Fruit fly (Drosophila melanogaster) whole organism, adult: Measurements from ENCODE around the gene upSET.

Source experiments
- CG11617 ChIP-seq: fragments of 200-800 bp; sonication (Bioruptor generic); optimal IDR thresholded peaks from 2 replicates; lab custom pipeline; 2017; ENCODE audit warnings: mild to moderate bottlenecking, missing biosample characterization, missing genetic modification reagents, missing genetic modification characterization
- CG12768 ChIP-seq: fragments of 200-800 bp; sonication (Bioruptor generic); optimal IDR thresholded peaks from 2 replicates; lab custom pipeline; 2017; ENCODE audit warnings: missing biosample characterization, missing genetic modification characterization, mild to moderate bottlenecking, moderate library complexity, missing genetic modification reagents
- CG14711 ChIP-seq: fragments of 200-800 bp; sonication (Bioruptor generic); optimal IDR thresholded peaks from 2 replicates; lab custom pipeline; 2018; ENCODE audit warnings: missing biosample characterization, mild to moderate bottlenecking, missing genetic modification characterization, moderate library complexity
- CG33017 ChIP-seq: fragments of 200-800 bp; sonication (Bioruptor generic); optimal IDR thresholded peaks from 2 replicates; lab custom pipeline; 2018; ENCODE audit warnings: missing biosample characterization, mild to moderate bottlenecking, missing genetic modification characterization, moderate library complexity
- CG7045 ChIP-seq: fragments of 200-800 bp; sonication (Bioruptor generic); optimal IDR thresholded peaks from 2 replicates; lab custom pipeline; 2017; ENCODE audit warnings: missing biosample characterization, mild to moderate bottlenecking, missing genetic modification characterization
- CG7101 ChIP-seq: fragments of 200-800 bp; sonication (Bioruptor generic); optimal IDR thresholded peaks from 2 replicates; lab custom pipeline; 2018; ENCODE audit warnings: missing biosample characterization, mild to moderate bottlenecking, missing genetic modification characterization, moderate library complexity
- Clk ChIP-seq: fragments of 200-800 bp; sonication (Bioruptor generic); optimal IDR thresholded peaks from 2 replicates; lab custom pipeline; 2017; ENCODE audit warnings: missing biosample characterization, missing genetic modification characterization
- Crg-1 ChIP-seq: fragments of 200-800 bp; sonication (Bioruptor generic); optimal IDR thresholded peaks from 2 replicates; lab custom pipeline; 2016; ENCODE audit warnings: missing biosample characterization, missing genetic modification characterization
- Hr96 ChIP-seq: fragments of 200-800 bp; sonication (Bioruptor generic); optimal IDR thresholded peaks from 2 replicates; lab custom pipeline; 2016; ENCODE audit warnings: missing biosample characterization, missing genetic modification characterization
- Mnt ChIP-seq: fragments of 200-800 bp; sonication (Bioruptor generic); optimal IDR thresholded peaks from 2 replicates; lab custom pipeline; 2016; ENCODE audit warnings: missing biosample characterization, mild to moderate bottlenecking, missing genetic modification characterization
- kay ChIP-seq: fragments of 200-800 bp; sonication (Bioruptor generic); peaks from one replicate; lab custom pipeline; 2016; ENCODE audit warnings: missing biosample characterization, missing genetic modification characterization, borderline replicate concordance
- pad ChIP-seq: fragments of 200-800 bp; sonication (Bioruptor generic); optimal IDR thresholded peaks from 3 replicates; lab custom pipeline; 2017; ENCODE audit warnings: missing biosample characterization, missing genetic modification characterization, mild to moderate bottlenecking, moderate library complexity, missing genetic modification reagents
- tj ChIP-seq: fragments of 200-800 bp; sonication (Bioruptor generic); optimal IDR thresholded peaks from 3 replicates; lab custom pipeline; 2017; ENCODE audit warnings: missing biosample characterization, mild to moderate bottlenecking, missing genetic modification characterization, moderate library complexity
- toe ChIP-seq: fragments of 200-800 bp; sonication (Bioruptor generic); optimal IDR thresholded peaks from 2 replicates; lab custom pipeline; 2016; ENCODE audit warnings: missing biosample characterization, missing genetic modification characterization

DNA sequence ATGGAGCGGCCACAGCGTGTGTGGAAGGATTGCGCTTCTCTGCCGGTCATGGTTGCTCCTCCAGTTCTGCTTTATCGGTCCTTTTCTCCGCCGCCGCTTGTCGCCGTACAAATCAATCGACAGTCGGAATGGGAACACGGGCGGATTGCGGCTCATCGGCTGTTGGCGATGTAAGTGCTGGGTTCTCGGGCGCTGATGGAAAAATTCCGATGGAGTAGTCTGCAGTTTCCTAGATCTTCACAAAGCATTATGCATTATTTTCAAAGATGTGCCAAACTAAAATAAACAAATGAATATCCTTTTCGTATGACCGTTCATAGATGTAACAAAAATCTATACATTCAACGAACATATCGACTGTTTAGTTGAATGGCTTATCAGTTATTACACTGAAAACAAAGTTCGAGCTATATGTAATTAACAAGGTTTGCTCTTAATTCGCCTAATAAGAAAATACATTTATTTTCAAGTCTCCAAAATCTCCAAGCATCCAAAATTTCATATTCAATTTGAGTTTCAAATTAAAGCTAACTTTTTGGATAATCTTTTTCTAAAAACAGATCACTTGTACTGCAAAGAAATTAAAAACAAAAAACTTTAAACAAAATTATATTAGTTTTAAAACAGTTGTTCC, 47.8 kb downstream of the upSET start, which contains the start of gene Neurl4:
- TF ChIP-seq Clk (GFP tag; lab: Kevin White, UChicago), result no peak
- no peak for TF ChIP-seq CG12768 (GFP tag; lab: Kevin White, UChicago)
- TF ChIP-seq tj (GFP tag; lab: Kevin White, UChicago), result no peak
- TF ChIP-seq kay (GFP tag; lab: Kevin White, UChicago), result no peak
- TF ChIP-seq CG7045 (GFP tag; lab: Kevin White, UChicago), result peak; percentile 47
- no peak for TF ChIP-seq Hr96 (GFP tag; lab: Kevin White, UChicago)
- peak; percentile 43 for TF ChIP-seq pad (GFP tag; lab: Kevin White, UChicago)
- TF ChIP-seq CG7101 (tag; lab: Kevin White, UChicago), result peak; percentile 53
- TF ChIP-seq toe (GFP tag; lab: Kevin White, UChicago), result no peak
- TF ChIP-seq CG33017 (tag; lab: Kevin White, UChicago), result peak; percentile 49
- TF ChIP-seq CG11617, result peak; percentile 37
- TF ChIP-seq Mnt (GFP tag; lab: Kevin White, UChicago), result no peak
- TF ChIP-seq CG14711, result peak; percentile 58
- TF ChIP-seq Crg-1, result peak; percentile 7
